Worm (Caenorhabditis elegans) whole organism, L3 larva: Measurements from ENCODE around the gene H04D03.4.

Experiments
- R02D3.7 ChIP-seq: fragments of 150-350 bp; optimal IDR thresholded peaks from 2 replicates; lab custom pipeline; 2014; ENCODE audit warnings: missing biosample characterization, missing genetic modification characterization
- ZK546.5 ChIP-seq: sonication (generic microtip); optimal IDR thresholded peaks from 2 replicates; lab custom pipeline; 2017; ENCODE audit warnings: missing biosample characterization, missing genetic modification characterization
- daf-12 ChIP-seq: fragments of 150-350 bp; optimal IDR thresholded peaks from 2 replicates; lab custom pipeline; 2014; ENCODE audit warnings: missing biosample characterization, missing genetic modification reagents, missing genetic modification characterization
- egl-27 ChIP-seq: sonication (generic microtip); optimal IDR thresholded peaks from 4 replicates; lab custom pipeline; 2017; ENCODE audit warnings: missing biosample characterization, missing genetic modification reagents, missing genetic modification characterization
- elt-1 ChIP-seq: fragments of 150-350 bp; optimal IDR thresholded peaks from 2 replicates; lab custom pipeline; 2014; ENCODE audit warnings: missing biosample characterization, missing genetic modification characterization
- elt-2 ChIP-seq: sonication (generic microtip); optimal IDR thresholded peaks from 2 replicates; lab custom pipeline; 2016; ENCODE audit warnings: missing genetic modification reagents, mild to moderate bottlenecking, missing genetic modification characterization, missing compliant biosample characterization
- fkh-10 ChIP-seq: sonication (generic microtip); optimal IDR thresholded peaks from 2 replicates; lab custom pipeline; 2017; ENCODE audit warnings: missing biosample characterization, missing genetic modification reagents, missing genetic modification characterization
- fkh-2 ChIP-seq: fragments of 150-350 bp; optimal IDR thresholded peaks from 2 replicates; lab custom pipeline; 2014; ENCODE audit warnings: missing biosample characterization, missing genetic modification reagents, missing genetic modification characterization
- fos-1 ChIP-seq: fragments of 150-350 bp; optimal IDR thresholded peaks from 2 replicates; lab custom pipeline; 2014; ENCODE audit warnings: missing biosample characterization, missing genetic modification characterization
- hmg-11 ChIP-seq: sonication (generic microtip); optimal IDR thresholded peaks from 2 replicates; lab custom pipeline; 2016; ENCODE audit warnings: missing genetic modification characterization, missing compliant biosample characterization
- jun-1 ChIP-seq: fragments of 150-350 bp; optimal IDR thresholded peaks from 2 replicates; lab custom pipeline; 2014; ENCODE audit warnings: missing biosample characterization, missing genetic modification reagents, missing genetic modification characterization
- lin-15B ChIP-seq: fragments of 150-350 bp; optimal IDR thresholded peaks from 2 replicates; lab custom pipeline; 2014; ENCODE audit warnings: missing biosample characterization, missing genetic modification characterization
- lin-39 ChIP-seq: fragments of 150-350 bp; optimal IDR thresholded peaks from 2 replicates; lab custom pipeline; 2018; ENCODE audit warnings: missing biosample characterization, missing genetic modification reagents, missing genetic modification characterization
- mml-1 ChIP-seq: fragments of 150-350 bp; sonication (generic microtip); optimal IDR thresholded peaks from 3 replicates; lab custom pipeline; 2014; ENCODE audit warnings: missing biosample characterization, missing genetic modification characterization
- nfya-1 ChIP-seq: sonication (generic microtip); optimal IDR thresholded peaks from 2 replicates; lab custom pipeline; 2017; ENCODE audit warnings: missing genetic modification characterization, mild to moderate bottlenecking, missing compliant biosample characterization, antibody characterized with exemption, moderate library complexity; ENCODE audit not compliant: insufficient read depth
- nhr-11 ChIP-seq: fragments of 150-350 bp; optimal IDR thresholded peaks from 2 replicates; lab custom pipeline; 2014; ENCODE audit warnings: missing biosample characterization, missing genetic modification characterization
- nhr-25 ChIP-seq: sonication (generic microtip); optimal IDR thresholded peaks from 2 replicates; lab custom pipeline; 2017; ENCODE audit warnings: missing biosample characterization, missing genetic modification characterization
- nhr-28 ChIP-seq: fragments of 150-350 bp; optimal IDR thresholded peaks from 2 replicates; lab custom pipeline; 2014; ENCODE audit warnings: missing biosample characterization, missing genetic modification characterization
- nhr-43 ChIP-seq: sonication (generic microtip); optimal IDR thresholded peaks from 2 replicates; lab custom pipeline; 2016; ENCODE audit warnings: mild to moderate bottlenecking, missing genetic modification characterization, missing compliant biosample characterization; ENCODE audit not compliant: poor library complexity, severe bottlenecking
- nhr-67 ChIP-seq: fragments of 150-350 bp; optimal IDR thresholded peaks from 2 replicates; lab custom pipeline; 2014; ENCODE audit warnings: missing biosample characterization, missing genetic modification characterization
- skn-1 ChIP-seq: fragments of 150-350 bp; optimal IDR thresholded peaks from 2 replicates; lab custom pipeline; 2014; ENCODE audit warnings: missing biosample characterization, missing genetic modification characterization
- snpc-4 ChIP-seq: fragments of 150-350 bp; optimal IDR thresholded peaks from 2 replicates; lab custom pipeline; 2014; ENCODE audit warnings: missing biosample characterization, missing genetic modification characterization
- tbx-2 ChIP-seq: sonication (generic microtip); optimal IDR thresholded peaks from 2 replicates; lab custom pipeline; 2016; ENCODE audit warnings: mild to moderate bottlenecking, missing genetic modification characterization, missing compliant biosample characterization
- unc-39 ChIP-seq: sonication (generic microtip); optimal IDR thresholded peaks from 4 replicates; lab custom pipeline; 2017; ENCODE audit warnings: missing biosample characterization, missing genetic modification characterization
- unc-62 ChIP-seq: fragments of 150-350 bp; sonication (generic microtip); optimal IDR thresholded peaks from 4 replicates; lab custom pipeline; 2014; ENCODE audit warnings: missing biosample characterization, missing genetic modification reagents, missing genetic modification characterization
- zag-1 ChIP-seq: fragments of 150-350 bp; optimal IDR thresholded peaks from 2 replicates; lab custom pipeline; 2014; ENCODE audit warnings: missing biosample characterization, missing genetic modification characterization

The H04D03.4 gene

DNA sequence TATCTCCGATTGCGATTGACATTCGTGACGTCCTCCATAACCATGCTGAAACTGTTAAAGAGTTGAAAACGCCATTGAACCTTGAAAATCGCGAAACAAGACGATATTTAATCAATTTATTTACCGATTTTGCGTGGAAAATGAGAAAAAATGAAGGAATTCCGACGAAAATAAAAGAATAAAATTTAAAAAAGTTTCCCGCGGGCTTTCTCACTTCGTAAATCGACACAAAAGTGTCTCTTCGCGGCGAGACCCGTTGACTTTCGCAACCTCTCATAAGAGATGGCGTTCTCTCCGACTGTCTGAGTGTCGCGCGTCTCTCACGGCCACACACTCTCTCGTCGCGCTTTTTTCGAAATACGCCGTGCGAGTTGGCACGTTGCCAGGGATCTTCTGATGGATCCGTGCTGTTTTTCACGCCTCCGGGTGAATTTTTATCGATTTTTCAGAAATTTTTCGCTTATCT is 43.7 kb downstream of the H04D03.4 start, which contains the start of gene hat-1 (continued):
- TF ChIP-seq unc-62 (GFP tag; lab: Kevin White, UChicago) = peak; percentile 19
- no peak for TF ChIP-seq unc-39 (tag; lab: Kevin White, UChicago)

DNA sequence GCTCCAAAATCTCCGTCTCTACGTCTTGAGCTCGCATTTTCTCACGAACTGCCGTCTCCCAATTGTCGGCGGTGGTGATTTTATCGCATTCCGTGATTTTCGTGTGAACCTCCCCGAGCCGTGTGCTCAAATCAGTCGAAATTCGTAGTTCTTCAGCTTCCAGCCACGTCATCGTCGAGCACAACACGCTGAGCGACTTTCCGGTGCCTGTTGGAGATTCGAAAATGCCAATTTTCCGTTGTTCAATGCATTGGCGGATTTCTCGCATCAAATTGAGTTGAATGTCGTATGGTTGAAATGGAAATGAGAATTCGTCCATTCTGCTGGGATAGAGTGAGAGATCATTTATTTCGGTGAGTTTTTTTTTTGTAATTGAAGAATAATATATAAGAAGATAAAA is 46.0 kb downstream of the H04D03.4 start, which contains the start of the genes M03C11.3 and chl-1:
Gene M03C11.3, plus strand, starts transcription at position 153 of the 400 bp plus-strand sequence.
Gene chl-1, minus strand, starts transcription at position 323 of the 400 bp plus-strand sequence.
- TF ChIP-seq tbx-2 (tag; lab: Kevin White, UChicago) (no peak), fkh-2 (tag; lab: Kevin White, UChicago) (no peak), nhr-11 (tag; lab: Kevin White, UChicago) (no peak), nhr-67 (tag; lab: Kevin White, UChicago) (no peak), egl-27 (no peak), skn-1 (no peak), daf-12 (no peak), mml-1 (tag; lab: Kevin White, UChicago) (no peak), nhr-28 (no peak), ZK546.5 (tag; lab: Kevin White, UChicago) (no peak)
- TF ChIP-seq, all 47 proteins: peak for 0

DNA sequence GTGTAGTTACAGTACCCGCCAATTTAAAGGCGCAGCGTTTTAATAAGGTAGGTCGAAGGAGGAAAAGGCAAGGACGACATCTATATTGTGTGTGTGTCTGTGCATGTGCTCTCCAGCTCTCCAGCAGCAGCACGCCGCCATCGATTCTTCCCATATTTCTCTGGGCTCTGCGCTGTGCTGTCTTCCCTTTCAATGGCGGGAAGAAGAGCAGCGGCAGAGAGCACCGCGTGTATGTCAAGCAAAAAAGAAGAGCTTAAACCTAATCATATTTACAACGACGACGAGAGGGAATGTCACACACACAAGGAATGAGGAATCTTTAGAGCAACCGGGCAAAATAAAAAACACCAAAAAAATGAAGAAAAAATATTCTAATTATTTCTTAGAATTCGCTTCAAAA is 52.0 kb downstream of the H04D03.4 start:
- TF ChIP-seq fkh-10 (peak; percentile 35), elt-1 (tag; lab: Kevin White, UChicago) (no peak), nhr-43 (tag; lab: Kevin White, UChicago) (no peak), lin-15B (tag; lab: Kevin White, UChicago) (peak; percentile 33), fos-1 (tag; lab: Kevin White, UChicago) (no peak), snpc-4 (tag; lab: Kevin White, UChicago) (no peak), nhr-25 (tag; lab: Kevin White, UChicago) (no peak), mml-1 (tag; lab: Kevin White, UChicago) (no peak), elt-2 (tag; lab: Kevin White, UChicago) (no peak), nfya-1 (tag; lab: Kevin White, UChicago) (peak; percentile 59), R02D3.7 (tag; lab: Kevin White, UChicago) (no peak), lin-39 (tag; lab: Kevin White, UChicago) (no peak), hmg-11 (tag; lab: Kevin White, UChicago) (peak; percentile 56)

DNA sequence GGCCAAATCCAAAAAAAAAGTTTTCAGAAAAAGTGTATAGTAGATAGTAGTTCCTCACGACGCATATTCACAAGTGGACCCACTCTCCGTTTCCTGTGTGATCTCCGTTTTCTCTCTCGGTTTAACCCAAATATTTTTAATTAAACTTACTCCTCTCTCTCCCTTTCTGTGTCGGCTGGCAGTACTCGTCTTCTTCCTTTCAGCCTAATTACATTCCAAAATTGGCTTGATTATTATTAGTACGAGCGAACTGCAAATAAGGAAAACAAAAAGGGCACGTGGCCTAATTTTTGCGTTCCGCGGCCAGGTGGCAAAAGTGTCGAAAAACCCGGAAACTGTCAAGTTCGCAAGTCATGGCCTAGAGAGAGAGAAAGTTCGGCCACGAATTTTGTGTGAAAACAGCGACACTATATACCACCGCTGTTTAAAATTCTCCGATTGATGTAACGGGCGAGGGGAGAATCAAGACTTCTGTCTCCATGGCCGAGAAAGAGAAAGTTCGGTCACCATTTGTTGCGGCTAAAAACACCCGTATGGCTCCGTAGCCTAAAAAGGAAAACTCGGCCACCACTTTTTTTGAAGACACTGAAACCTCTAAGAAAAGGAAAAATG is 53.9 kb downstream of the H04D03.4 start:
- TF ChIP-seq zag-1 (tag; lab: Kevin White, UChicago) (no peak), jun-1 (tag; lab: Kevin White, UChicago) (no peak), nfya-1 (tag; lab: Kevin White, UChicago) (peak; percentile 16), daf-12 (no peak), skn-1 (no peak)
- TF ChIP-seq, all 47 proteins: peak for 1
